Fruit fly (Drosophila melanogaster) whole organism, embryonic: ENCODE measurements around the gene CG43935.

Experiments used
- Atf-2 ChIP-seq: fragments of 200-800 bp; sonication (Bioruptor generic); optimal IDR thresholded peaks from 2 replicates; lab custom pipeline; 2016; ENCODE audit warnings: missing biosample characterization, missing genetic modification characterization
- Bdp1 ChIP-seq: fragments of 200-800 bp; sonication (Bioruptor generic); optimal IDR thresholded peaks from 3 replicates; lab custom pipeline; 2016; ENCODE audit warnings: missing biosample characterization, missing genetic modification characterization
- CG10274 ChIP-seq: fragments of 200-800 bp; sonication (Bioruptor generic); optimal IDR thresholded peaks from 3 replicates; lab custom pipeline; 2017; ENCODE audit warnings: missing biosample characterization, mild to moderate bottlenecking, missing genetic modification characterization
- CG10979 ChIP-seq: fragments of 200-800 bp; sonication (Bioruptor generic); optimal IDR thresholded peaks from 2 replicates; lab custom pipeline; 2018; ENCODE audit warnings: missing biosample characterization, mild to moderate bottlenecking, missing genetic modification characterization, moderate library complexity
- CG12659 ChIP-seq: fragments of 200-800 bp; sonication (Bioruptor generic); optimal IDR thresholded peaks from 3 replicates; lab custom pipeline; 2017; ENCODE audit warnings: mild to moderate bottlenecking, missing biosample characterization, missing genetic modification reagents, missing genetic modification characterization
- CG13775 ChIP-seq: fragments of 200-800 bp; sonication (Bioruptor generic); optimal IDR thresholded peaks from 3 replicates; lab custom pipeline; 2017; ENCODE audit warnings: missing biosample characterization, mild to moderate bottlenecking, missing genetic modification characterization
- CG15696 ChIP-seq: fragments of 200-800 bp; sonication (Bioruptor generic); optimal IDR thresholded peaks from 2 replicates; lab custom pipeline; 2019; ENCODE audit warnings: missing biosample characterization, mild to moderate bottlenecking, missing genetic modification characterization, moderate library complexity
- CG18599 ChIP-seq: fragments of 200-800 bp; sonication (Bioruptor generic); optimal IDR thresholded peaks from 3 replicates; lab custom pipeline; 2017; ENCODE audit warnings: missing biosample characterization, missing genetic modification characterization, mild to moderate bottlenecking, moderate library complexity, missing genetic modification reagents
- CG30403 ChIP-seq: fragments of 200-800 bp; sonication (Bioruptor generic); optimal IDR thresholded peaks from 3 replicates; lab custom pipeline; 2016; ENCODE audit warnings: missing biosample characterization, missing genetic modification characterization
- CG31441 ChIP-seq: fragments of 200-800 bp; sonication (Bioruptor generic); IDR thresholded peaks from 2 replicates; pipeline ENCODE4 v1.3.6; 2022; ENCODE audit warnings: missing biosample characterization, missing genetic modification characterization
- CG34376 ChIP-seq: fragments of 200-800 bp; sonication (Bioruptor generic); optimal IDR thresholded peaks from 2 replicates; lab custom pipeline; 2018; ENCODE audit warnings: missing biosample characterization, mild to moderate bottlenecking, missing genetic modification characterization
- CG4424 ChIP-seq: fragments of 200-800 bp; sonication (Bioruptor generic); optimal IDR thresholded peaks from 3 replicates; lab custom pipeline; 2016; ENCODE audit warnings: missing biosample characterization, missing genetic modification characterization
- CG5245 ChIP-seq: fragments of 200-800 bp; sonication (Bioruptor generic); optimal IDR thresholded peaks from 3 replicates; lab custom pipeline; 2016; ENCODE audit warnings: missing biosample characterization, missing genetic modification characterization
- CG6683 ChIP-seq: fragments of 200-800 bp; sonication (Bioruptor generic); optimal IDR thresholded peaks from 2 replicates; lab custom pipeline; 2017; ENCODE audit warnings: missing biosample characterization, mild to moderate bottlenecking, missing genetic modification characterization, missing genetic modification reagents
- CG8089 ChIP-seq: fragments of 200-800 bp; sonication (Bioruptor generic); optimal IDR thresholded peaks from 3 replicates; lab custom pipeline; 2016; ENCODE audit warnings: missing biosample characterization, missing genetic modification characterization
- E2f1 ChIP-seq: fragments of 200-800 bp; sonication (Bioruptor generic); IDR thresholded peaks from 2 replicates; pipeline ENCODE4 v1.3.6; 2022; ENCODE audit warnings: missing biosample characterization, missing genetic modification characterization
- Hey ChIP-seq: fragments of 200-800 bp; sonication (Bioruptor generic); optimal IDR thresholded peaks from 3 replicates; lab custom pipeline; 2018; ENCODE audit warnings: missing biosample characterization, mild to moderate bottlenecking, missing genetic modification characterization
- MTF-1 ChIP-seq: fragments of 200-800 bp; sonication (Bioruptor generic); optimal IDR thresholded peaks from 2 replicates; lab custom pipeline; 2018; ENCODE audit warnings: missing biosample characterization, mild to moderate bottlenecking, missing genetic modification characterization, borderline replicate concordance
- Meics ChIP-seq: fragments of 200-800 bp; sonication (Bioruptor generic); optimal IDR thresholded peaks from 2 replicates; lab custom pipeline; 2017; ENCODE audit warnings: missing biosample characterization, mild to moderate bottlenecking, missing genetic modification characterization
- Myb ChIP-seq: fragments of 200-800 bp; sonication (Bioruptor generic); optimal IDR thresholded peaks from 2 replicates; lab custom pipeline; 2016; ENCODE audit warnings: missing biosample characterization, missing genetic modification characterization
- az2 ChIP-seq: fragments of 200-800 bp; sonication (Bioruptor generic); optimal IDR thresholded peaks from 3 replicates; lab custom pipeline; 2016; ENCODE audit warnings: missing biosample characterization, missing genetic modification characterization
- bbx ChIP-seq: fragments of 200-800 bp; sonication (Bioruptor generic); IDR thresholded peaks from 2 replicates; pipeline ENCODE4 v1.3.6; 2022; ENCODE audit warnings: missing biosample characterization, missing genetic modification characterization; ENCODE audit not compliant: partially characterized antibody
- bsh ChIP-seq, 2 experiments: fragments of 200-800 bp; sonication (Bioruptor generic); optimal IDR thresholded peaks; 2 replicates each; lab custom pipeline; 2017 to 2018; ENCODE audit warnings: mild to moderate bottlenecking in 2 of 2, missing biosample characterization in 2 of 2, missing genetic modification characterization in 2 of 2, moderate library complexity in 1 of 2
- cg ChIP-seq: fragments of 200-800 bp; sonication (Bioruptor generic); optimal IDR thresholded peaks from 3 replicates; lab custom pipeline; 2019; ENCODE audit warnings: missing biosample characterization, mild to moderate bottlenecking, missing genetic modification characterization, moderate library complexity
- en ChIP-seq: fragments of 200-800 bp; sonication (Bioruptor generic); optimal IDR thresholded peaks from 2 replicates; lab custom pipeline; 2016; ENCODE audit warnings: missing biosample characterization, missing genetic modification characterization
- exex ChIP-seq: fragments of 200-800 bp; sonication (Bioruptor generic); optimal IDR thresholded peaks from 4 replicates; lab custom pipeline; 2018; ENCODE audit warnings: missing biosample characterization, mild to moderate bottlenecking, missing genetic modification characterization, moderate library complexity
- eyg ChIP-seq: fragments of 200-800 bp; sonication (Bioruptor generic); optimal IDR thresholded peaks from 3 replicates; lab custom pipeline; 2016; ENCODE audit warnings: missing biosample characterization, missing genetic modification characterization
- grn ChIP-seq: fragments of 200-800 bp; sonication (Bioruptor generic); optimal IDR thresholded peaks from 3 replicates; lab custom pipeline; 2017; ENCODE audit warnings: missing biosample characterization, missing genetic modification characterization
- hth ChIP-seq: fragments of >200 bp; optimal IDR thresholded peaks from 2 replicates; lab custom pipeline; 2017; ENCODE audit warnings: inconsistent platforms
- org-1 ChIP-seq: fragments of 200-800 bp; sonication (Bioruptor generic); optimal IDR thresholded peaks from 2 replicates; lab custom pipeline; 2017; ENCODE audit warnings: missing biosample characterization, missing genetic modification characterization
- ranshi ChIP-seq: fragments of 200-800 bp; sonication (Bioruptor generic); IDR thresholded peaks from 2 replicates; pipeline ENCODE4 v1.3.6; 2022; ENCODE audit warnings: missing biosample characterization, missing genetic modification characterization
- sd ChIP-seq: fragments of 200-800 bp; sonication (Bioruptor generic); optimal IDR thresholded peaks from 3 replicates; lab custom pipeline; 2018; ENCODE audit warnings: missing biosample characterization, mild to moderate bottlenecking, missing genetic modification characterization, moderate library complexity
- sug ChIP-seq: fragments of 200-800 bp; optimal IDR thresholded peaks from 2 replicates; lab custom pipeline; 2019; ENCODE audit warnings: missing biosample characterization, mild to moderate bottlenecking, missing genetic modification characterization, moderate library complexity
- vnd ChIP-seq: fragments of 200-800 bp; sonication (Bioruptor generic); IDR thresholded peaks from 3 replicates; pipeline ENCODE4 v1.3.6; 2022; ENCODE audit warnings: missing biosample characterization, missing genetic modification characterization; ENCODE audit not compliant: partially characterized antibody

CG43935 gene

DNA sequence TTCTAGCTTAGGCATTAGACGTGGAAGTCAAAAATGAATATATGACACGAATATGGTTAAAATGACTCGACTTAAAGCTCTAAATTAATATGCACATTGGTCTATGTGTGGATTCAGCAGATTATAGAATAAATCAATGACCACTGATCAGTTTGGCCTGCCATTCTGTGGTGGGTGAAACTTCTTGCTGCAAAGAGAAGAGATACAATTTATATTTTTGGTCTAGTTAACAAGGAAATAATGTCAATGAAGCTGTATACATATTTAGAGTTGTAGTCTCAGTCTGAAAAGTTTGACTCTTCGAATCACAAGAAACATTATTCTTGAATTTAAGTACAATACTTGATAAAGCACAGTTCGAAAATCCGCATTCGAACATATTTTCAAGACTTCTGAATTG is at the start of gene CG43935:
TSS of gene CG43935 (plus strand) at position 301 of the 400 bp plus-strand sequence.
- TF ChIP-seq org-1 (GFP tag; lab: Kevin White, UChicago) (no peak), CG31441 (GFP tag; lab: Robert Waterston, UW) (no peak), hth (lab: Kevin White, UChicago) (no peak), grn (GFP tag; lab: Kevin White, UChicago) (no peak), CG13775 (GFP tag; lab: Kevin White, UChicago) (no peak), CG8089 (GFP tag; lab: Kevin White, UChicago) (no peak), sd (tag; lab: Kevin White, UChicago) (no peak), CG4424 (GFP tag; lab: Kevin White, UChicago) (no peak), eyg (no peak), cg (no peak), az2 (GFP tag; lab: Kevin White, UChicago) (no peak), Meics (no peak), Atf-2 (GFP tag; lab: Kevin White, UChicago) (no peak), bbx (GFP tag; lab: Robert Waterston, UW) (no peak)

DNA sequence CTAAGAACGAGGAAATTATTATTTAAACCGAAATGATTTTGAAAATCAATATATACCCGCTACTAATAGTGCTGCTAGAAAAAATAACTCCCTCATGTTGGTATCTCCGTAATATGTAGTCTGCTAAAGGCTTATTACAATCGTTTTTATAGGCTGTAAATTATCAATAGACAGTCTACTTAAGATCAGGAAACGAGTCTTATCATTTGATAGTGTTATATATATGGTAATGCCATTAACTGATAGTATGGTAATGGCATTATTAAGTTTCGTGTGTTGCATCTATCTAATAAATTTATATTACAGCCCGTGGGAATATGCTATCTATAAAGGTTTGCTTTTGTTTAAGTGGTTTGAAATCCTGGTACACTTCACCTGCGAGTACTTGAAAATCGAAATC is 47.0 kb upstream of the CG43935 start, which contains the start of gene CG17192:
TSS of gene CG17192 (minus strand) at position 101 of the 400 bp plus-strand sequence.
- TF ChIP-seq ranshi (GFP tag; lab: Robert Waterston, UW): no peak
- peak; percentile 34 for TF ChIP-seq exex (tag; lab: Kevin White, UChicago)

DNA sequence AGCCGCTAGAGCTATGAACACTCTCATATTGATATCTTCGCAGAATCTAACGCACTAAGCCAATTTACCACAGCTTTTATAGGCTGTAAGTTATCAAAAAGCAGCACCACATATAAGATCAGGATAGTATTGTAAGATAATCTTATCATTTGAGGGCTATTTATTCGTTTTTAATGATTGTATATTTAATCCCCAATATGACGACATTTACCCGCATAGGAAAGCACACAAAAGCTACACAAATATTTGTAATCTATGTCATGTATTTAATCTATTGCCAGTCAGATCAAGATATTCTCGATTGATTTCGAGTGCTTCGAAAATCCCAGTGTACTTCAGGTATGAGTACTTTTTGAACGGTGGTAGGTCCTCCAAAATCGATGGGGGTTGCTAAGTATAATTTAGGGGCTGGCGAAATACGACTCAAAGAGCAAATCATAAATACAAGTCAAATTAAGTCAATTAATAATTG is 45.5 kb upstream of the CG43935 start, which contains the start of gene CG17191:
TSS of gene CG17191 (minus strand) at position 51 of the 472 bp plus-strand sequence.
- TF ChIP-seq sug (tag; lab: Kevin White, UChicago) (peak; percentile 85), exex (tag; lab: Kevin White, UChicago) (peak; percentile 90), CG6683 (GFP tag; lab: Kevin White, UChicago) (no peak), sd (tag; lab: Kevin White, UChicago) (peak; percentile 71), CG12659 (GFP tag; lab: Kevin White, UChicago) (no peak), CG10274 (no peak), CG5245 (GFP tag; lab: Kevin White, UChicago) (no peak), en (GFP tag; lab: Kevin White, UChicago) (no peak), CG15696 (tag; lab: Kevin White, UChicago) (no peak), grn (GFP tag; lab: Kevin White, UChicago) (peak; percentile 76), CG18599 (GFP tag; lab: Kevin White, UChicago) (peak; percentile 23), CG34376 (GFP tag; lab: Kevin White, UChicago) (peak; percentile 64), CG30403 (GFP tag; lab: Kevin White, UChicago) (no peak), vnd (GFP tag; lab: Robert Waterston, UW) (0 out of 3 replicates have a peak, but pooled peaks have one; percentile 11), Hey (tag; lab: Kevin White, UChicago) (peak; percentile 45), E2f1 (GFP tag; lab: Robert Waterston, UW) (no peak), Bdp1 (no peak)
- TF ChIP-seq, all 482 proteins: peak for 8

DNA sequence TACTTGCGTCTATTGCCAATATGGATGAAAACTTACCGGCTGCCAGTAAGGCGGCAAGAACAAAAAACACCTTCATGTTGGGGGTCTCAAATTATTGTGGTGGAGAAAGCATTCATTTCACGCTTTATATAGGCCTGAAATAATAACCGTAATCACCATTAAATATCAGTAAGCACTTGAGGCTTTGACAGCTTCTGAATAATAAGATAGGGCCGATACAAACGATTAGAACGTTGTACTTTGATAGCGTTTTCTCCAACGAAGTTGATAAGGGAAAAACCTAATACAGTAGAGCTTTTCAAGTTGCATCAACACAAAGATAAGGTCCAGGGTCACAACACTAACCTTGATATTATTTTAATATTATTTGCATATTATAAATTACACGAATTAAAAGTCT is 44.0 kb upstream of the CG43935 start, which contains the start of gene CG6283:
TSS of gene CG6283 (minus strand) at position 101 of the 400 bp plus-strand sequence.
- no peak for TF ChIP-seq Myb
- peak; percentile 28 for TF ChIP-seq sug (tag; lab: Kevin White, UChicago)

DNA sequence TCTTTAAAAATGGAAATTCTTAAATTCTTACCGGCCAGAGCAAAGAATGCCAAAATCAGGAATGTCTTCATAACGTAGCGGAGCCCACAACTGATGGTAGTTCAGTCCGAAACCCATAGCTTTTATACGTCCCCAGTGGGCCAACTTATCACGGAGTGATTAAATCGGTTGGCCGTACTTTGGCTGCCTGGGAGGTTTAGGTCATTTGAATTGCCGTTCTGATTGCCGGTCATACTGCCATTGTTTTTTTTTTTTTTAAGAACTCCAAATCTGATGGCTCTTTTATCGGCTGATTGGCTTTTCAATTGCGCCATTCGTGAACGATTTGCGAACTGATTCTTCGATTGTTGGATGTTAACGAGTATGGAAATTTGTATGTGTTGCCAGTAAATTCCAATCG is 42.1 kb upstream of the CG43935 start, which contains the start of gene CG6277:
TSS of gene CG6277 (minus strand) at position 101 of the 400 bp plus-strand sequence.
- TF ChIP-seq sug (tag; lab: Kevin White, UChicago): peak; percentile 68
- TF ChIP-seq MTF-1 (GFP tag; lab: Kevin White, UChicago): no peak
- TF ChIP-seq bsh (GFP tag; optimal IDR thresholded peaks at IDR 0.05; lab: Kevin White, UChicago): no peak
- TF ChIP-seq CG10979 (tag; lab: Kevin White, UChicago): no peak
